Worm (Caenorhabditis elegans) whole organism, late embryonic: ENCODE results near the gene irld-39.

Experiments
- ceh-14 ChIP-seq: sonication (generic microtip); optimal IDR thresholded peaks from 2 replicates; lab custom pipeline; 2016; ENCODE audit warnings: missing genotype, missing genetic modification characterization, missing compliant biosample characterization
- ceh-6 ChIP-seq: fragments of 200-800 bp; sonication (Bioruptor generic); optimal IDR thresholded peaks from 2 replicates; lab custom pipeline; 2018; ENCODE audit warnings: mild to moderate bottlenecking, missing genetic modification characterization, missing compliant biosample characterization

- TF ChIP-seq ceh-6 (GFP tag; lab: Kevin White, UChicago) (no peak), ceh-14 (tag; lab: Kevin White, UChicago) (no peak)
Observed at ce11 chrIV:16186008-16186407, 46.9 kb upstream of the irld-39 start.
